Fruit fly (Drosophila melanogaster) whole organism, embryonic: Measurements from ENCODE around the gene CG13928.

Experiments used
- Abd-B ChIP-seq: fragments of 200-800 bp; sonication (Bioruptor generic); optimal IDR thresholded peaks from 2 replicates; lab custom pipeline; 2018; ENCODE audit warnings: missing biosample characterization, mild to moderate bottlenecking, missing genetic modification characterization, moderate library complexity
- Atf3 ChIP-seq: fragments of 200-800 bp; sonication (Bioruptor generic); optimal IDR thresholded peaks from 3 replicates; lab custom pipeline; 2016; ENCODE audit warnings: missing biosample characterization, missing genetic modification characterization
- Bteb2 ChIP-seq: fragments of 200-800 bp; sonication (Bioruptor generic); optimal IDR thresholded peaks from 2 replicates; lab custom pipeline; 2016; ENCODE audit warnings: missing biosample characterization, missing genetic modification characterization
- CG10959 ChIP-seq: fragments of 200-800 bp; sonication (Bioruptor generic); IDR thresholded peaks from 2 replicates; pipeline ENCODE4 v1.3.6; 2022; ENCODE audit warnings: missing biosample characterization, missing genetic modification characterization
- CG11504 ChIP-seq: fragments of 200-800 bp; sonication (Bioruptor generic); optimal IDR thresholded peaks from 3 replicates; lab custom pipeline; 2019; ENCODE audit warnings: missing biosample characterization, mild to moderate bottlenecking, missing genetic modification characterization, moderate library complexity
- CG15011 ChIP-seq: fragments of 200-800 bp; sonication (Bioruptor generic); optimal IDR thresholded peaks from 3 replicates; lab custom pipeline; 2018; ENCODE audit warnings: missing biosample characterization, mild to moderate bottlenecking, missing genetic modification characterization
- CG16779 ChIP-seq: fragments of 200-800 bp; sonication (Bioruptor generic); IDR thresholded peaks from 2 replicates; pipeline ENCODE4 v1.3.6; 2022; ENCODE audit warnings: missing biosample characterization, missing genetic modification characterization
- CG17568 ChIP-seq: fragments of 200-800 bp; sonication (Bioruptor generic); optimal IDR thresholded peaks from 2 replicates; lab custom pipeline; 2018; ENCODE audit warnings: missing biosample characterization, mild to moderate bottlenecking, missing genetic modification characterization, moderate library complexity
- CG18599 ChIP-seq: fragments of 200-800 bp; sonication (Bioruptor generic); optimal IDR thresholded peaks from 3 replicates; lab custom pipeline; 2017; ENCODE audit warnings: missing biosample characterization, missing genetic modification characterization, mild to moderate bottlenecking, moderate library complexity, missing genetic modification reagents
- CG3163 ChIP-seq: fragments of 200-800 bp; sonication (Bioruptor generic); optimal IDR thresholded peaks from 3 replicates; lab custom pipeline; 2016; ENCODE audit warnings: missing biosample characterization, missing genetic modification characterization
- CG32772 ChIP-seq: fragments of 200-800 bp; sonication (Bioruptor generic); IDR thresholded peaks from 2 replicates; pipeline ENCODE4 v1.3.6; 2022; ENCODE audit warnings: missing biosample characterization, missing genetic modification characterization
- CG34224 ChIP-seq: fragments of 200-800 bp; sonication (Bioruptor generic); IDR thresholded peaks from 3 replicates; pipeline ENCODE4 v1.3.6; 2022; ENCODE audit warnings: missing biosample characterization, missing genetic modification characterization; ENCODE audit not compliant: partially characterized antibody
- CG43689 ChIP-seq: fragments of 200-800 bp; sonication (Bioruptor generic); IDR thresholded peaks from 2 replicates; pipeline ENCODE4 v1.3.6; 2022; ENCODE audit warnings: missing biosample characterization, missing genetic modification characterization
- CG4730 ChIP-seq: fragments of 200-800 bp; sonication (Bioruptor generic); IDR thresholded peaks from 2 replicates; pipeline ENCODE4 v1.3.6; 2022; ENCODE audit warnings: missing biosample characterization, missing genetic modification characterization
- CG5953 ChIP-seq: fragments of 200-800 bp; sonication (Bioruptor generic); IDR thresholded peaks from 2 replicates; pipeline ENCODE4 v1.3.6; 2022; ENCODE audit warnings: missing biosample characterization, missing genetic modification characterization
- CG6813 ChIP-seq: fragments of 200-800 bp; sonication (Bioruptor generic); optimal IDR thresholded peaks from 2 replicates; lab custom pipeline; 2017; ENCODE audit warnings: missing biosample characterization, missing genetic modification characterization, mild to moderate bottlenecking, moderate library complexity, missing genetic modification reagents
- CG7357 ChIP-seq: fragments of 200-800 bp; sonication (Bioruptor generic); IDR thresholded peaks from 3 replicates; pipeline ENCODE4 v1.3.6; 2022; ENCODE audit warnings: missing biosample characterization, missing genetic modification characterization
- CG7372 ChIP-seq: fragments of 200-800 bp; sonication (Bioruptor generic); IDR thresholded peaks from 2 replicates; pipeline ENCODE4 v1.3.6; 2022; ENCODE audit warnings: missing biosample characterization, missing genetic modification characterization
- CG7786 ChIP-seq: fragments of 200-800 bp; sonication (Bioruptor generic); optimal IDR thresholded peaks from 2 replicates; lab custom pipeline; 2016; ENCODE audit warnings: missing biosample characterization, missing genetic modification characterization
- CG7963 ChIP-seq: fragments of 200-800 bp; sonication (Bioruptor generic); IDR thresholded peaks from 3 replicates; pipeline ENCODE4 v1.3.6; 2022; ENCODE audit warnings: missing biosample characterization, missing genetic modification characterization; ENCODE audit not compliant: partially characterized antibody
- CG8089 ChIP-seq: fragments of 200-800 bp; sonication (Bioruptor generic); optimal IDR thresholded peaks from 3 replicates; lab custom pipeline; 2016; ENCODE audit warnings: missing biosample characterization, missing genetic modification characterization
- CG9932 ChIP-seq: fragments of 200-800 bp; sonication (Bioruptor generic); IDR thresholded peaks from 2 replicates; pipeline ENCODE4 v1.3.6; 2022; ENCODE audit warnings: missing biosample characterization, missing genetic modification characterization
- D19B ChIP-seq: fragments of 200-800 bp; sonication (Bioruptor generic); optimal IDR thresholded peaks from 2 replicates; lab custom pipeline; 2017; ENCODE audit warnings: missing biosample characterization, mild to moderate bottlenecking, missing genetic modification characterization
- Dek ChIP-seq: fragments of 200-800 bp; sonication (Bioruptor generic); optimal IDR thresholded peaks from 3 replicates; lab custom pipeline; 2019; ENCODE audit warnings: missing biosample characterization, mild to moderate bottlenecking, missing genetic modification characterization, moderate library complexity
- GATAe ChIP-seq: fragments of 200-800 bp; sonication (Bioruptor generic); conservative IDR thresholded peaks from 2 replicates; pipeline ENCODE4 v1.3.6; 2022; ENCODE audit warnings: missing biosample characterization, missing genetic modification characterization
- Lhr ChIP-seq: fragments of 200-800 bp; sonication (Bioruptor generic); optimal IDR thresholded peaks from 3 replicates; lab custom pipeline; 2017; ENCODE audit warnings: mild to moderate bottlenecking, missing biosample characterization, missing genetic modification reagents, missing genetic modification characterization
- MBD-R2 ChIP-seq: fragments of 200-800 bp; sonication (Bioruptor generic); IDR thresholded peaks from 2 replicates; pipeline ENCODE4 v1.3.6; 2022; ENCODE audit warnings: missing biosample characterization, missing genetic modification characterization
- Nf-YB ChIP-seq: fragments of 200-800 bp; sonication (Bioruptor generic); optimal IDR thresholded peaks from 3 replicates; lab custom pipeline; 2019; ENCODE audit warnings: missing biosample characterization, mild to moderate bottlenecking, missing genetic modification characterization, moderate library complexity
- TFAM ChIP-seq: fragments of 200-800 bp; sonication (Bioruptor generic); optimal IDR thresholded peaks from 2 replicates; lab custom pipeline; 2017; ENCODE audit warnings: missing biosample characterization, missing genetic modification characterization, inconsistent platforms
- Xrp1 ChIP-seq: fragments of 200-800 bp; sonication (Bioruptor generic); IDR thresholded peaks from 2 replicates; pipeline ENCODE4 v1.3.6; 2022; ENCODE audit warnings: missing biosample characterization, missing genetic modification characterization
- aop ChIP-seq: fragments of 200-800 bp; sonication (Bioruptor generic); IDR thresholded peaks from 2 replicates; pipeline ENCODE4 v1.3.6; 2022; ENCODE audit warnings: missing biosample characterization, missing genetic modification characterization
- chn ChIP-seq: fragments of 200-800 bp; sonication (Bioruptor generic); optimal IDR thresholded peaks from 2 replicates; lab custom pipeline; 2016; ENCODE audit warnings: missing biosample characterization, missing genetic modification characterization
- crol ChIP-seq: fragments of 200-800 bp; sonication (Bioruptor generic); IDR thresholded peaks from 2 replicates; pipeline ENCODE4 v1.3.6; 2022; ENCODE audit warnings: missing biosample characterization, missing genetic modification characterization
- dm ChIP-seq: fragments of 200-800 bp; sonication (Bioruptor generic); optimal IDR thresholded peaks from 3 replicates; lab custom pipeline; 2016; ENCODE audit warnings: missing biosample characterization, missing genetic modification characterization
- eve ChIP-seq, 2 experiments: fragments of >200 bp; optimal IDR thresholded peaks; 2 replicates each; lab custom pipeline; 2017; ENCODE audit warnings: missing biosample characterization in 2 of 2, missing genetic modification characterization in 2 of 2
- ewg ChIP-seq: fragments of 200-800 bp; sonication (Bioruptor generic); optimal IDR thresholded peaks from 3 replicates; lab custom pipeline; 2017; ENCODE audit warnings: mild to moderate bottlenecking, missing biosample characterization, missing genetic modification reagents, missing genetic modification characterization
- exex ChIP-seq: fragments of 200-800 bp; sonication (Bioruptor generic); optimal IDR thresholded peaks from 4 replicates; lab custom pipeline; 2018; ENCODE audit warnings: missing biosample characterization, mild to moderate bottlenecking, missing genetic modification characterization, moderate library complexity
- gsb-n ChIP-seq: fragments of 200-800 bp; sonication (Bioruptor generic); optimal IDR thresholded peaks from 3 replicates; lab custom pipeline; 2018; ENCODE audit warnings: missing biosample characterization, mild to moderate bottlenecking, missing genetic modification characterization
- hbn ChIP-seq: fragments of 200-800 bp; sonication (Bioruptor generic); IDR thresholded peaks from 2 replicates; pipeline ENCODE4 v1.3.6; 2022; ENCODE audit warnings: missing biosample characterization, missing genetic modification characterization; ENCODE audit not compliant: partially characterized antibody
- her ChIP-seq: fragments of 200-800 bp; sonication (Bioruptor generic); optimal IDR thresholded peaks from 2 replicates; lab custom pipeline; 2016; ENCODE audit warnings: missing biosample characterization, missing genetic modification characterization
- hkb ChIP-seq, 2 experiments: fragments of 200-800 bp in 1 of 2; fragments of >200 bp in 1 of 2; sonication (Bioruptor generic) in 1 of 2; IDR thresholded peaks in 1 of 2; optimal IDR thresholded peaks in 1 of 2; 2 replicates each; pipeline versions ENCODE4 v1.3.6 to Lab custom; 2017 to 2022; ENCODE audit warnings: missing biosample characterization in 1 of 2, missing genetic modification characterization in 1 of 2
- lilli ChIP-seq: fragments of 200-800 bp; sonication (Bioruptor generic); optimal IDR thresholded peaks from 3 replicates; lab custom pipeline; 2016; ENCODE audit warnings: missing biosample characterization, missing genetic modification characterization
- lola ChIP-seq, 3 experiments: fragments of >200 bp in 2 of 3; fragments of 200-800 bp in 1 of 3; sonication (Bioruptor generic) in 1 of 3; optimal IDR thresholded peaks; 2 replicates each; lab custom pipeline; 2017 to 2019; ENCODE audit warnings: missing biosample characterization in 3 of 3, missing genetic modification characterization in 3 of 3, mild to moderate bottlenecking in 1 of 3, moderate library complexity in 1 of 3
- maf-S ChIP-seq: fragments of 200-800 bp; sonication (Bioruptor generic); optimal IDR thresholded peaks from 2 replicates; lab custom pipeline; 2016; ENCODE audit warnings: missing biosample characterization, missing genetic modification characterization
- otp ChIP-seq: fragments of 200-800 bp; sonication (Bioruptor generic); IDR thresholded peaks from 3 replicates; pipeline ENCODE4, ENCODE4 v1.3.6; 2022; ENCODE audit warnings: missing biosample characterization, missing genetic modification characterization
- p53 ChIP-seq: fragments of 200-800 bp; sonication (Bioruptor generic); optimal IDR thresholded peaks from 2 replicates; lab custom pipeline; 2016; ENCODE audit warnings: missing biosample characterization, missing genetic modification characterization
- phol ChIP-seq: fragments of 200-800 bp; sonication (Bioruptor generic); optimal IDR thresholded peaks from 3 replicates; lab custom pipeline; 2018; ENCODE audit warnings: missing biosample characterization, mild to moderate bottlenecking, missing genetic modification characterization, moderate library complexity
- pros ChIP-seq: fragments of 200-800 bp; sonication (Bioruptor generic); optimal IDR thresholded peaks from 3 replicates; lab custom pipeline; 2019; ENCODE audit warnings: missing biosample characterization, mild to moderate bottlenecking, missing genetic modification characterization, moderate library complexity
- slbo ChIP-seq: fragments of 200-800 bp; sonication (Bioruptor generic); IDR thresholded peaks from 2 replicates; pipeline ENCODE4 v1.3.6; 2022; ENCODE audit warnings: missing biosample characterization, missing genetic modification characterization
- trem ChIP-seq: fragments of 200-800 bp; optimal IDR thresholded peaks from 3 replicates; lab custom pipeline; 2019; ENCODE audit warnings: missing biosample characterization, mild to moderate bottlenecking, missing genetic modification characterization, moderate library complexity

CG13928 gene

DNA sequence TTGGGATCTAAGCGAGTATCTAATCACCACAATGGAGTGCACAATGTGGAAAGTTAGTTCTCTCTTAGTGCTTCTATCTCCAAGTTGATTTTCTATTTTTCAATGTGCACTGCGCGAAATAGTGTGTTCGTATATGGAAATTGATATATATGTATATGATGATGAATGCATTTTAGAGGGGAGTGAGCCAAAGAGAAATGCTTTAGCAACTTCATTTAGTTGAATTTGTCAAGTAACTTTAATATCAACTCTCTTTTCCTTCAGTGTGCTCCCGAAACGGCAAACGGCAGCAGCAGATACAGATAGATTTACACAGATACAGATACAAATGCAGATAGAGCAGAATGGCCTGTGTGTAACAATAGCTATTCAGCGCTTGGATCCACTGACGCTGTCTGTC, 44.2 kb downstream of the CG13928 start (continued):
- TF ChIP-seq slbo (GFP tag; lab: Robert Waterston, UW) (peak; percentile 66), MBD-R2 (GFP tag; lab: Robert Waterston, UW) (peak; percentile 23; the same call in 1 of the 2 replicates), CG3163 (GFP tag; lab: Kevin White, UChicago) (no peak), Nf-YB (GFP tag; lab: Kevin White, UChicago) (peak; percentile 33), CG11504 (tag; lab: Kevin White, UChicago) (no peak), maf-S (GFP tag; lab: Kevin White, UChicago) (peak; percentile 3), phol (no peak), TFAM (GFP tag; lab: Kevin White, UChicago) (no peak), p53 (GFP tag; lab: Kevin White, UChicago) (no peak), Xrp1 (GFP tag; lab: Robert Waterston, UW) (peak; percentile 86), dm (no peak), her (peak; percentile 11), chn (GFP tag; lab: Kevin White, UChicago) (peak; percentile 66), CG8089 (GFP tag; lab: Kevin White, UChicago) (peak; percentile 38), CG6813 (no peak), hkb (optimal IDR thresholded peaks at IDR 0.05; lab: Kevin White, UChicago) (no peak), hkb (GFP tag; IDR thresholded peaks at IDR 0.05; lab: Robert Waterston, UW) (no peak), Atf3 (GFP tag; lab: Kevin White, UChicago) (peak; percentile 52), pros (GFP tag; lab: Kevin White, UChicago) (no peak), CG4730 (peak; percentile 5; the same call in 1 of the 2 replicates), GATAe (GFP tag; lab: Robert Waterston, UW) (0 out of 2 replicates have a peak, but pooled peaks have one; percentile 30), hbn (GFP tag; lab: Robert Waterston, UW) (no peak), CG34224 (GFP tag; lab: Robert Waterston, UW) (no peak), lilli (peak; percentile 55), Dek (tag; lab: Kevin White, UChicago) (no peak), Bteb2 (peak; percentile 16), CG43689 (GFP tag; lab: Robert Waterston, UW) (0 out of 2 replicates have a peak, but pooled peaks have one; percentile 50), lola (GFP tag; optimal IDR thresholded peaks at IDR 0.05; lab: Kevin White, UChicago) (peak in 1 of 3 experiments; percentile 59), CG15011 (GFP tag; lab: Kevin White, UChicago) (no peak), Abd-B (GFP tag; lab: Kevin White, UChicago) (peak; percentile 41), CG18599 (GFP tag; lab: Kevin White, UChicago) (no peak), D19B (no peak), CG5953 (GFP tag; lab: Robert Waterston, UW) (no peak), exex (tag; lab: Kevin White, UChicago) (no peak), Lhr (GFP tag; lab: Kevin White, UChicago) (peak; percentile 17), CG10959 (GFP tag; lab: Robert Waterston, UW) (no peak), crol (peak; percentile 19; the same call in 1 of the 2 replicates), CG7786 (GFP tag; lab: Kevin White, UChicago) (peak; percentile 26), CG17568 (peak; percentile 56), gsb-n (peak; percentile 46), ewg (GFP tag; lab: Kevin White, UChicago) (peak; percentile 57), CG16779 (no peak), aop (GFP tag; lab: Robert Waterston, UW) (peak; percentile 43; the same call in 1 of the 2 replicates), CG32772 (peak; percentile 65), otp (GFP tag; lab: Robert Waterston, UW) (peak; percentile 84), trem (tag; lab: Kevin White, UChicago) (peak; percentile 0), CG7372 (no peak), CG7357 (GFP tag; lab: Robert Waterston, UW) (0 out of 3 replicates have a peak, but pooled peaks have one; percentile 51), eve (GFP tag; optimal IDR thresholded peaks at IDR 0.05; lab: Kevin White, UChicago) (peak in 1 of 2 experiments; percentile 87), CG9932 (GFP tag; lab: Robert Waterston, UW) (no peak), CG7963 (GFP tag; lab: Robert Waterston, UW) (no peak)
